Fruit fly (Drosophila melanogaster): ENCODE data around the gene nSMase.

Gene nSMase

dm6 chr3L:3248714-3249663 is 30.0 kb downstream of the nSMase start (continued):
- TF ChIP-seq lz (GFP tag; optimal IDR thresholded peaks at IDR 0.05): peak; percentile 98
- peak; percentile 93 for TF ChIP-seq CG4318 (GFP tag; optimal IDR thresholded peaks at IDR 0.05)
- TF ChIP-seq cyc (GFP tag; optimal IDR thresholded peaks at IDR 0.05): peak; percentile 99
- TF ChIP-seq net (GFP tag; optimal IDR thresholded peaks at IDR 0.05): peak; percentile 98
- TF ChIP-seq Sox102F (GFP tag; optimal IDR thresholded peaks at IDR 0.05): peak; percentile 97
- peak; percentile 99 for TF ChIP-seq Met (GFP tag; optimal IDR thresholded peaks at IDR 0.05)
- TF ChIP-seq Eip78C (GFP tag): peak; percentile 100
- peak; percentile 99 for TF ChIP-seq esn (GFP tag; optimal IDR thresholded peaks at IDR 0.05)
- peak; percentile 92 for TF ChIP-seq CG1621 (tag; optimal IDR thresholded peaks at IDR 0.05)
- peak; percentile 99 for TF ChIP-seq Sox15 (GFP tag; optimal IDR thresholded peaks at IDR 0.05)
- TF ChIP-seq Blimp-1 (GFP tag; optimal IDR thresholded peaks at IDR 0.05): peak; percentile 94
- peak; percentile 100 for TF ChIP-seq svp (GFP tag)
- peak; percentile 99 for TF ChIP-seq Smox (GFP tag; optimal IDR thresholded peaks at IDR 0.05)
- TF ChIP-seq achi (GFP tag; optimal IDR thresholded peaks at IDR 0.05): peak; percentile 97
- TF ChIP-seq CG32006 (GFP tag; optimal IDR thresholded peaks at IDR 0.05): peak; percentile 98
- TF ChIP-seq CG10669 (GFP tag; optimal IDR thresholded peaks at IDR 0.05): peak; percentile 97
- TF ChIP-seq CG15336 (GFP tag; IDR thresholded peaks at IDR 0.05): peak; percentile 92
- TF ChIP-seq CG6792 (GFP tag; optimal IDR thresholded peaks at IDR 0.05): peak; percentile 98
- peak; percentile 99 for TF ChIP-seq Hr39 (GFP tag; optimal IDR thresholded peaks at IDR 0.05)
- TF ChIP-seq OdsH (GFP tag; optimal IDR thresholded peaks at IDR 0.05): peak; percentile 98
- peak; percentile 62 for TF ChIP-seq Eip93F (GFP tag; optimal IDR thresholded peaks at IDR 0.05)
- peak; percentile 85 for TF ChIP-seq Gug (GFP tag; IDR thresholded peaks at IDR 0.05)
- TF ChIP-seq CG11762 (GFP tag; optimal IDR thresholded peaks at IDR 0.05; ENCODE audit: insufficient read depth): peak; percentile 98
- peak; percentile 95 for TF ChIP-seq vri (GFP tag; optimal IDR thresholded peaks at IDR 0.05)
- TF ChIP-seq CG11294 (GFP tag; IDR thresholded peaks at IDR 0.05): peak; percentile 54; the same call in 1 of the 2 replicates
- TF ChIP-seq Ets21C (GFP tag; optimal IDR thresholded peaks at IDR 0.05): peak; percentile 97
- peak; percentile 99 for TF ChIP-seq CG6808 (GFP tag; optimal IDR thresholded peaks at IDR 0.05)
- peak; percentile 95 for TF ChIP-seq CG6854 (GFP tag; optimal IDR thresholded peaks at IDR 0.05)
- peak; percentile 90 for TF ChIP-seq CG16779 (tag; optimal IDR thresholded peaks at IDR 0.05)
- TF ChIP-seq acj6 (GFP tag; optimal IDR thresholded peaks at IDR 0.05): peak; percentile 99

- TF ChIP-seq OdsH (GFP tag; optimal IDR thresholded peaks at IDR 0.05): no peak
- TF ChIP-seq Blimp-1 (GFP tag; optimal IDR thresholded peaks at IDR 0.05): peak; percentile 85
Observed at dm6 chr3L:3249664-3249996, 30.7 kb downstream of the nSMase start.

- TF ChIP-seq CG1621 (tag; optimal IDR thresholded peaks at IDR 0.05) (peak; percentile 16), cyc (GFP tag; optimal IDR thresholded peaks at IDR 0.05) (peak; percentile 38), CG11762 (GFP tag; optimal IDR thresholded peaks at IDR 0.05; ENCODE audit: insufficient read depth) (peak; percentile 83), eg (GFP tag; IDR thresholded peaks at IDR 0.05) (peak; percentile 77), Hr4 (GFP tag; optimal IDR thresholded peaks at IDR 0.05) (peak; percentile 96), net (GFP tag; optimal IDR thresholded peaks at IDR 0.05) (peak; percentile 84), Hr39 (GFP tag; optimal IDR thresholded peaks at IDR 0.05) (peak; percentile 40), CG9139 (GFP tag; optimal IDR thresholded peaks at IDR 0.05) (peak; percentile 8), CG15336 (GFP tag; IDR thresholded peaks at IDR 0.05) (peak; percentile 87), CG4318 (GFP tag; optimal IDR thresholded peaks at IDR 0.05) (peak; percentile 95), CG34406 (GFP tag; optimal IDR thresholded peaks at IDR 0.05) (peak; percentile 45), svp (GFP tag) (peak; percentile 78), topi (GFP tag; optimal IDR thresholded peaks at IDR 0.05) (peak; percentile 17), CG6808 (GFP tag; optimal IDR thresholded peaks at IDR 0.05) (peak; percentile 69), Ets21C (GFP tag; optimal IDR thresholded peaks at IDR 0.05) (no peak), Sox15 (GFP tag; optimal IDR thresholded peaks at IDR 0.05) (peak; percentile 38), CG3032 (tag; optimal IDR thresholded peaks at IDR 0.05) (peak; percentile 63), CG8319 (GFP tag; optimal IDR thresholded peaks at IDR 0.05) (no peak), Ets96B (tag; optimal IDR thresholded peaks at IDR 0.05) (peak; percentile 68), Blimp-1 (GFP tag; optimal IDR thresholded peaks at IDR 0.05) (peak; percentile 43), CG3919 (GFP tag; optimal IDR thresholded peaks at IDR 0.05) (peak; percentile 84), Hr38 (GFP tag; optimal IDR thresholded peaks at IDR 0.05) (no peak), CG6163 (GFP tag; IDR thresholded peaks at IDR 0.05) (peak; percentile 48; the same call in 2 of the 3 replicates), CG16779 (tag; optimal IDR thresholded peaks at IDR 0.05) (peak; percentile 63), CG8632 (GFP tag; optimal IDR thresholded peaks at IDR 0.05) (peak; percentile 60), Met (GFP tag; optimal IDR thresholded peaks at IDR 0.05) (peak; percentile 9), CG10631 (GFP tag; optimal IDR thresholded peaks at IDR 0.05) (peak; percentile 90)
Observed at dm6 chr3L:3249997-3250774, 31.2 kb downstream of the nSMase start.

Data from whole organism, prepupa.